Fruit fly (Drosophila melanogaster): ENCODE measurements around the gene Acsf3.
A peak's percentile ranks its signal among the peaks of the same experiment; 100 is the strongest.

The Acsf3 gene

DNA sequence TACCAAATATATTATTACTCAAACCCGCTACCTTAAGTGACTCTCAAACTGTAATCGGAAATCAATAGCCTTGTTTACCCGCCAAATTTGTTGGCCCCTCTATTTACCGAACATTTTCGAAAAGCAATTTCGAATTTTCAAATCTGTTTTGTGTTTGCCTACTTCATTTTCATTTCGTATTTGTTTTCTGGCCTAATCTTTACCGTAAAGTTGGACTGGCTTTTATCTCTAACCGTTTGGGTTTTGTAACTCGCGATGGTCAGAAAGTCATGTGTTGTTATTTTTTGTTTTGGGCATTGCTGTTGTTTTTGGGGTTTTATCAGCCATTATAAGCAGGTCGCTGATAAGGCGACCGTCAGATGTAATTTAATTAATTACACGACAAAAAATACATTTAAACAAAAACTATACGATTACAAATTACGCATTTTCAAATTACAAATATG lies 4.5 kb downstream of the Acsf3 start (continued):
- no peak for TF ChIP-seq gsb (GFP tag; IDR thresholded peaks at IDR 0.05)
- peak in 1 of 2 experiments; percentile 16 for TF ChIP-seq insv (GFP tag; optimal IDR thresholded peaks at IDR 0.05)
- TF ChIP-seq emc (GFP tag; optimal IDR thresholded peaks at IDR 0.05), result no peak
- TF ChIP-seq CG8281 (tag; optimal IDR thresholded peaks at IDR 0.05), result no peak
- TF ChIP-seq CG8089 (GFP tag; optimal IDR thresholded peaks at IDR 0.05), result peak; percentile 62
- TF ChIP-seq CG16779 (GFP tag; IDR thresholded peaks at IDR 0.05), result no peak
- peak; percentile 71; the same call in 1 of the 2 replicates for TF ChIP-seq CG14014 (GFP tag; IDR thresholded peaks at IDR 0.05)
- TF ChIP-seq sim (GFP tag; IDR thresholded peaks at IDR 0.05), result peak; percentile 49; the same call in 1 of the 2 replicates
- no peak for TF ChIP-seq Ets65A (GFP tag)
- TF ChIP-seq CG17385 (GFP tag; optimal IDR thresholded peaks at IDR 0.05), result peak; percentile 16
- TF ChIP-seq crp (GFP tag; optimal IDR thresholded peaks at IDR 0.05), result no peak
- TF ChIP-seq pzg (GFP tag; optimal IDR thresholded peaks at IDR 0.05), result no peak
- TF ChIP-seq CG12071 (GFP tag; optimal IDR thresholded peaks at IDR 0.05), result peak; percentile 71
- peak; percentile 76; the same call in 2 of the 3 replicates for TF ChIP-seq otp (GFP tag; IDR thresholded peaks at IDR 0.05)
- no peak for TF ChIP-seq knrl (GFP tag; IDR thresholded peaks at IDR 0.05; ENCODE audit: partially characterized antibody)
- TF ChIP-seq CG8290 (GFP tag; optimal IDR thresholded peaks at IDR 0.05), result peak; percentile 12
- peak; percentile 48 to 72 for TF ChIP-seq CG8290 (tag; optimal IDR thresholded peaks at IDR 0.05)
- peak; percentile 63 for TF ChIP-seq CG1603 (tag; optimal IDR thresholded peaks at IDR 0.05)
- TF ChIP-seq CG33557 (GFP tag; optimal IDR thresholded peaks at IDR 0.05), result peak; percentile 74
- no peak for TF ChIP-seq Lim3 (GFP tag; IDR thresholded peaks at IDR 0.05)
- peak; percentile 32 for TF ChIP-seq mirr (GFP tag; optimal IDR thresholded peaks at IDR 0.05)
- no peak for TF ChIP-seq CG42726 (GFP tag; IDR thresholded peaks at IDR 0.05; ENCODE audit: partially characterized antibody)
- no peak for TF ChIP-seq bbx (GFP tag; IDR thresholded peaks at IDR 0.05; ENCODE audit: partially characterized antibody)
- TF ChIP-seq ap (GFP tag; IDR thresholded peaks at IDR 0.05), result no peak
- TF ChIP-seq fu2 (GFP tag; optimal IDR thresholded peaks at IDR 0.05), result no peak

DNA sequence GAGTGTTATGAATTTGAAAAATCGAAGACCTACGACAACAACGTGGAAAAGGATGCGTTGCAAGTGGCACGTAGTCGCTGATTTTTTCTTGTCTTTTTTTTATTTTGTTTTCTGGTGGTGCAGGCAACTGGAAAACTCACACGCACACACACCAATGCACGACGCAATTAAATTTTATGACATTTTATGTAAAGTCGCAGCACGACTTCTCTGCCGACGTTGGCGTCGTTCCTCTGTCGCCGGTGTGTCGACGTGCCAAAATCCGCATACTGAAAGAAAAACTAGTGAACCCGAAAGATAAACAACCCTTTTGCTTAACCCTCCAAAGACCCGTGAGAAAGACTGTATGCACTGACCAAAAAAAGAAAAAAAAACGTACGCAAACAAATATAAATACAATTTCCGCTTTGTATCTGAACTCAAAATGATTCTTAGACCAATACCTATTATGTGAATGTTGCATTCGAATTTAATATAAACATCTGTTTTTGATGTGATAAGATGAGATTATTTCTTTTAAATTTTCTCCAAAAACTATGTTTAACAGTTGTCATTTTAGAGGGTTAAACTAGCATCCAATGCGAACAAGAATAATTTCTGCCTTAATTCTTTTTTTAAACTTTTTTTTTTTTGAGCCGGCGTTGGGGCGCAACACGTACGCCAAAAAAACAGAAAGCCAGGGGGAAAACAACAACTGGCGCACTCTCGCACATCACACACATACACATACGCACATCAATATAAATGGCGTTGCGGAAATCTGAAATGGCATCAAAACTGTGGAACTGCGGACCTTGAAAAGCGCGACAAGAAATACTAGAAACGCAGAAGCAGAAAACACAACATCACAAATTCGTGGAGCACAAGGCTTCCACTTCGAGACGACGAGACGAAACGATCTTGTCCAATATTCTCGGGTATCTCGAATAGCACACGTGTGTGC lies 5.3 kb downstream of the Acsf3 start:
- TF ChIP-seq Drgx (GFP tag; IDR thresholded peaks at IDR 0.05), result peak; percentile 27; the same call in 1 of the 2 replicates
- no peak for TF ChIP-seq abd-A (tag; optimal IDR thresholded peaks at IDR 0.05)
- no peak for TF ChIP-seq crp (GFP tag; optimal IDR thresholded peaks at IDR 0.05)
- TF ChIP-seq CG4730 (GFP tag; IDR thresholded peaks at IDR 0.05), result no peak
- TF ChIP-seq CG31224 (GFP tag; IDR thresholded peaks at IDR 0.05), result peak; percentile 41; the same call in 1 of the 2 replicates
- no peak for TF ChIP-seq hkb (optimal IDR thresholded peaks at IDR 0.05)
- TF ChIP-seq hkb (GFP tag; IDR thresholded peaks at IDR 0.05), result no peak
- no peak for TF ChIP-seq CG1024 (GFP tag; IDR thresholded peaks at IDR 0.05)
- no peak for TF ChIP-seq CG9876 (GFP tag; optimal IDR thresholded peaks at IDR 0.05)
- TF ChIP-seq CG7357 (GFP tag; IDR thresholded peaks at IDR 0.05), result no peak
- TF ChIP-seq CG4328 (GFP tag; optimal IDR thresholded peaks at IDR 0.05), result no peak
- TF ChIP-seq HLH3B (GFP tag; IDR thresholded peaks at IDR 0.05), result no peak
- TF ChIP-seq trem (tag; optimal IDR thresholded peaks at IDR 0.05), result no peak
- TF ChIP-seq CG12071 (GFP tag; optimal IDR thresholded peaks at IDR 0.05), result no peak
- TF ChIP-seq CG7271 (tag; optimal IDR thresholded peaks at IDR 0.05), result no peak
- peak; percentile 21 for TF ChIP-seq NK7.1 (GFP tag; optimal IDR thresholded peaks at IDR 0.05)
- TF ChIP-seq Hand (GFP tag; optimal IDR thresholded peaks at IDR 0.05), result no peak
- TF ChIP-seq D19A (tag; optimal IDR thresholded peaks at IDR 0.05), result no peak
- peak; percentile 54; the same call in 2 of the 3 replicates for TF ChIP-seq Dbx (GFP tag; IDR thresholded peaks at IDR 0.05)
- no peak; the same call in 1 of the 2 replicates for TF ChIP-seq esg (GFP tag; conservative IDR thresholded peaks at IDR 0.05)
- peak; percentile 70 for TF ChIP-seq slbo (GFP tag; IDR thresholded peaks at IDR 0.05)
- TF ChIP-seq Poxn (GFP tag; IDR thresholded peaks at IDR 0.05), result no peak; the same call in 1 of the 2 replicates
- no peak for TF ChIP-seq Dek (tag; optimal IDR thresholded peaks at IDR 0.05)
- peak; percentile 6 for TF ChIP-seq vfl (GFP tag; optimal IDR thresholded peaks at IDR 0.05)
- TF ChIP-seq klu (GFP tag; IDR thresholded peaks at IDR 0.05), result 0 out of 2 replicates have a peak, but pooled peaks have one; percentile 20
- TF ChIP-seq org-1 (GFP tag; optimal IDR thresholded peaks at IDR 0.05), result no peak
- TF ChIP-seq HLHmδ (GFP tag; optimal IDR thresholded peaks at IDR 0.05), result no peak
